Fruit fly (Drosophila melanogaster) whole organism, embryonic: ENCODE data around the gene CG12182.

Experiments used
- CG1024 ChIP-seq: fragments of 200-800 bp; sonication (Bioruptor generic); IDR thresholded peaks from 2 replicates; pipeline ENCODE4 v1.3.6; 2022; ENCODE audit warnings: missing biosample characterization, missing genetic modification characterization
- CG10543 ChIP-seq: fragments of 200-800 bp; sonication (Bioruptor generic); optimal IDR thresholded peaks from 3 replicates; lab custom pipeline; 2017; ENCODE audit warnings: missing biosample characterization, mild to moderate bottlenecking, missing genetic modification characterization, moderate library complexity
- CG10654 ChIP-seq: fragments of 200-800 bp; sonication (Bioruptor generic); optimal IDR thresholded peaks from 2 replicates; lab custom pipeline; 2016; ENCODE audit warnings: missing biosample characterization, missing genetic modification characterization
- CG12071 ChIP-seq: fragments of 200-800 bp; sonication (Bioruptor generic); optimal IDR thresholded peaks from 3 replicates; lab custom pipeline; 2018; ENCODE audit warnings: missing biosample characterization, mild to moderate bottlenecking, missing genetic modification characterization
- CG12104 ChIP-seq: fragments of 200-800 bp; sonication (Bioruptor generic); optimal IDR thresholded peaks from 3 replicates; lab custom pipeline; 2016; ENCODE audit warnings: missing biosample characterization, missing genetic modification characterization
- CG12769 ChIP-seq: fragments of 200-800 bp; sonication (Bioruptor generic); optimal IDR thresholded peaks from 2 replicates; lab custom pipeline; 2019; ENCODE audit warnings: missing biosample characterization, mild to moderate bottlenecking, missing genetic modification characterization, moderate library complexity
- CG12942 ChIP-seq: fragments of 200-800 bp; sonication (Bioruptor generic); optimal IDR thresholded peaks from 3 replicates; lab custom pipeline; 2016; ENCODE audit warnings: missing biosample characterization, missing genetic modification characterization
- CG13296 ChIP-seq: fragments of 200-800 bp; sonication (Bioruptor generic); optimal IDR thresholded peaks from 3 replicates; lab custom pipeline; 2018; ENCODE audit warnings: missing biosample characterization, mild to moderate bottlenecking, missing genetic modification characterization
- CG14667 ChIP-seq: fragments of 200-800 bp; sonication (Bioruptor generic); IDR thresholded peaks from 2 replicates; pipeline ENCODE4 v1.3.6; 2022; ENCODE audit warnings: missing biosample characterization, missing genetic modification characterization
- CG1647 ChIP-seq: fragments of 200-800 bp; sonication (Bioruptor generic); optimal IDR thresholded peaks from 3 replicates; lab custom pipeline; 2016; ENCODE audit warnings: missing biosample characterization, missing genetic modification characterization
- CG17568 ChIP-seq: fragments of 200-800 bp; sonication (Bioruptor generic); optimal IDR thresholded peaks from 2 replicates; lab custom pipeline; 2018; ENCODE audit warnings: missing biosample characterization, mild to moderate bottlenecking, missing genetic modification characterization, moderate library complexity
- CG18764 ChIP-seq: fragments of 200-800 bp; sonication (Bioruptor generic); optimal IDR thresholded peaks from 3 replicates; lab custom pipeline; 2016; ENCODE audit warnings: missing biosample characterization, missing genetic modification characterization
- CG2712 ChIP-seq: fragments of 200-800 bp; optimal IDR thresholded peaks from 3 replicates; lab custom pipeline; 2019; ENCODE audit warnings: missing biosample characterization, mild to moderate bottlenecking, missing genetic modification characterization, moderate library complexity
- CG34376 ChIP-seq: fragments of 200-800 bp; sonication (Bioruptor generic); optimal IDR thresholded peaks from 2 replicates; lab custom pipeline; 2018; ENCODE audit warnings: missing biosample characterization, mild to moderate bottlenecking, missing genetic modification characterization
- CG5953 ChIP-seq: fragments of 200-800 bp; sonication (Bioruptor generic); IDR thresholded peaks from 2 replicates; pipeline ENCODE4 v1.3.6; 2022; ENCODE audit warnings: missing biosample characterization, missing genetic modification characterization
- CG6272 ChIP-seq: fragments of 200-800 bp; sonication (Bioruptor generic); IDR thresholded peaks from 2 replicates; pipeline ENCODE4 v1.3.6; 2022; ENCODE audit warnings: missing biosample characterization, missing genetic modification characterization
- CG6854 ChIP-seq: fragments of 200-800 bp; sonication (Bioruptor generic); optimal IDR thresholded peaks from 3 replicates; lab custom pipeline; 2017; ENCODE audit warnings: missing biosample characterization, mild to moderate bottlenecking, missing genetic modification characterization
- CG8281 ChIP-seq: fragments of 200-800 bp; sonication (Bioruptor generic); optimal IDR thresholded peaks from 2 replicates; lab custom pipeline; 2018; ENCODE audit warnings: missing biosample characterization, mild to moderate bottlenecking, missing genetic modification characterization, moderate library complexity
- CG9797 ChIP-seq: fragments of 200-800 bp; sonication (Bioruptor generic); optimal IDR thresholded peaks from 3 replicates; lab custom pipeline; 2018; ENCODE audit warnings: missing biosample characterization, mild to moderate bottlenecking, missing genetic modification characterization
- CoRest ChIP-seq: fragments of 200-800 bp; sonication (Bioruptor generic); optimal IDR thresholded peaks from 3 replicates; lab custom pipeline; 2018; ENCODE audit warnings: missing biosample characterization, mild to moderate bottlenecking, missing genetic modification characterization, moderate library complexity
- D19B ChIP-seq: fragments of 200-800 bp; sonication (Bioruptor generic); optimal IDR thresholded peaks from 2 replicates; lab custom pipeline; 2017; ENCODE audit warnings: missing biosample characterization, mild to moderate bottlenecking, missing genetic modification characterization
- Dip3 ChIP-seq: fragments of 200-800 bp; sonication (Bioruptor generic); optimal IDR thresholded peaks from 3 replicates; lab custom pipeline; 2016; ENCODE audit warnings: missing biosample characterization, missing genetic modification characterization
- Dp ChIP-seq: fragments of 200-800 bp; sonication (Bioruptor generic); optimal IDR thresholded peaks from 2 replicates; lab custom pipeline; 2018; ENCODE audit warnings: missing biosample characterization, mild to moderate bottlenecking, missing genetic modification characterization, moderate library complexity
- Drgx ChIP-seq: fragments of 200-800 bp; sonication (Bioruptor generic); IDR thresholded peaks from 2 replicates; pipeline ENCODE4 v1.3.6; 2022; ENCODE audit warnings: missing biosample characterization, missing genetic modification characterization
- E2f1 ChIP-seq: fragments of 200-800 bp; sonication (Bioruptor generic); IDR thresholded peaks from 2 replicates; pipeline ENCODE4 v1.3.6; 2022; ENCODE audit warnings: missing biosample characterization, missing genetic modification characterization
- Hr39 ChIP-seq: fragments of >200 bp; optimal IDR thresholded peaks from 2 replicates; lab custom pipeline; 2017
- Nf-YB ChIP-seq: fragments of 200-800 bp; sonication (Bioruptor generic); optimal IDR thresholded peaks from 3 replicates; lab custom pipeline; 2019; ENCODE audit warnings: missing biosample characterization, mild to moderate bottlenecking, missing genetic modification characterization, moderate library complexity
- Opbp ChIP-seq: fragments of 200-800 bp; sonication (Bioruptor generic); IDR thresholded peaks from 3 replicates; pipeline ENCODE4 v1.3.6; 2022; ENCODE audit warnings: missing biosample characterization, missing genetic modification characterization; ENCODE audit not compliant: partially characterized antibody
- Six4 ChIP-seq: fragments of 200-800 bp; sonication (Bioruptor generic); optimal IDR thresholded peaks from 2 replicates; lab custom pipeline; 2016; ENCODE audit warnings: missing biosample characterization, missing genetic modification characterization
- Sry-δ ChIP-seq: fragments of 200-800 bp; sonication (Bioruptor generic); optimal IDR thresholded peaks from 2 replicates; lab custom pipeline; 2016; ENCODE audit warnings: missing biosample characterization, missing genetic modification characterization
- Trl ChIP-seq, 3 experiments: fragments of >200 bp in 2 of 3; fragments of 200-800 bp in 1 of 3; sonication (Bioruptor generic) in 1 of 3; optimal IDR thresholded peaks; 2 replicates in 1 of 3; 3 replicates in 2 of 3; lab custom pipeline; 2016 to 2017; ENCODE audit warnings: missing biosample characterization in 1 of 3, missing genetic modification characterization in 1 of 3
- bcd ChIP-seq: fragments of 200-800 bp; sonication (Bioruptor generic); optimal IDR thresholded peaks from 2 replicates; lab custom pipeline; 2017; ENCODE audit warnings: missing biosample characterization, mild to moderate bottlenecking, missing genetic modification characterization
- ci ChIP-seq: fragments of 200-800 bp; sonication (Bioruptor generic); IDR thresholded peaks from 3 replicates; pipeline ENCODE4 v1.3.6; 2022; ENCODE audit warnings: missing biosample characterization, missing genetic modification characterization
- corto ChIP-seq: fragments of 200-800 bp; sonication (Bioruptor generic); optimal IDR thresholded peaks from 2 replicates; lab custom pipeline; 2016; ENCODE audit warnings: missing biosample characterization, mild to moderate bottlenecking, missing genetic modification characterization, moderate library complexity
- cwo ChIP-seq: fragments of 200-800 bp; sonication (Bioruptor generic); optimal IDR thresholded peaks from 3 replicates; lab custom pipeline; 2017; ENCODE audit warnings: missing biosample characterization, missing genetic modification characterization, mild to moderate bottlenecking, moderate library complexity, missing genetic modification reagents
- ems ChIP-seq: fragments of 200-800 bp; sonication (Bioruptor generic); optimal IDR thresholded peaks from 3 replicates; lab custom pipeline; 2016; ENCODE audit warnings: missing biosample characterization, missing genetic modification characterization
- fd102C ChIP-seq: fragments of 200-800 bp; sonication (Bioruptor generic); optimal IDR thresholded peaks from 2 replicates; lab custom pipeline; 2018; ENCODE audit warnings: missing biosample characterization, mild to moderate bottlenecking, missing genetic modification characterization, moderate library complexity
- fd64A ChIP-seq: fragments of 200-800 bp; sonication (Bioruptor generic); optimal IDR thresholded peaks from 3 replicates; lab custom pipeline; 2018; ENCODE audit warnings: missing biosample characterization, mild to moderate bottlenecking, missing genetic modification characterization
- grau ChIP-seq: fragments of 200-800 bp; optimal IDR thresholded peaks from 3 replicates; lab custom pipeline; 2019; ENCODE audit warnings: missing biosample characterization, mild to moderate bottlenecking, missing genetic modification characterization, moderate library complexity
- gsb ChIP-seq: fragments of 200-800 bp; sonication (Bioruptor generic); IDR thresholded peaks from 2 replicates; pipeline ENCODE4 v1.3.6; 2022; ENCODE audit warnings: missing biosample characterization, missing genetic modification characterization
- oc ChIP-seq: fragments of 200-800 bp; sonication (Bioruptor generic); optimal IDR thresholded peaks from 2 replicates; lab custom pipeline; 2018; ENCODE audit warnings: missing biosample characterization, mild to moderate bottlenecking, missing genetic modification characterization, moderate library complexity
- odd ChIP-seq: fragments of 200-800 bp; sonication (Bioruptor generic); optimal IDR thresholded peaks from 2 replicates; lab custom pipeline; 2017; ENCODE audit warnings: missing biosample characterization, mild to moderate bottlenecking, missing genetic modification characterization
- org-1 ChIP-seq: fragments of 200-800 bp; sonication (Bioruptor generic); optimal IDR thresholded peaks from 2 replicates; lab custom pipeline; 2017; ENCODE audit warnings: missing biosample characterization, missing genetic modification characterization
- pzg ChIP-seq: fragments of 200-800 bp; sonication (Bioruptor generic); optimal IDR thresholded peaks from 3 replicates; lab custom pipeline; 2018; ENCODE audit warnings: missing biosample characterization, mild to moderate bottlenecking, missing genetic modification characterization, moderate library complexity
- sisA ChIP-seq: fragments of 200-800 bp; sonication (Bioruptor generic); IDR thresholded peaks from 2 replicates; pipeline ENCODE4 v1.3.6; 2022; ENCODE audit warnings: missing biosample characterization, missing genetic modification characterization
- sob ChIP-seq: fragments of 200-800 bp; sonication (Bioruptor generic); IDR thresholded peaks from 2 replicates; pipeline ENCODE4 v1.3.6; 2022; ENCODE audit warnings: missing biosample characterization, missing genetic modification characterization
- sug ChIP-seq: fragments of 200-800 bp; optimal IDR thresholded peaks from 2 replicates; lab custom pipeline; 2019; ENCODE audit warnings: missing biosample characterization, mild to moderate bottlenecking, missing genetic modification characterization, moderate library complexity
- z ChIP-seq: fragments of 200-800 bp; sonication (Bioruptor generic); IDR thresholded peaks from 3 replicates; pipeline ENCODE4 v1.3.6; 2022; ENCODE audit warnings: missing biosample characterization, missing genetic modification characterization
- zen2 ChIP-seq: fragments of 200-800 bp; sonication (Bioruptor generic); IDR thresholded peaks from 3 replicates; pipeline ENCODE4 v1.3.6; 2022; ENCODE audit warnings: missing biosample characterization, missing genetic modification characterization; ENCODE audit not compliant: partially characterized antibody

CG12182 gene

dm6 chr3L:2647523-2648378 is 48.4 kb upstream of the CG12182 start, which contains the start of gene CG1246 (continued):
- peak; percentile 26 for TF ChIP-seq CG13296 (GFP tag; lab: Kevin White, UChicago)
- no peak for TF ChIP-seq CG12942 (GFP tag; lab: Kevin White, UChicago)
- no peak for TF ChIP-seq Opbp
- no peak for TF ChIP-seq CG5953 (GFP tag; lab: Robert Waterston, UW)
- TF ChIP-seq ems: no peak
- no peak for TF ChIP-seq Sry-δ (GFP tag; lab: Kevin White, UChicago)
- TF ChIP-seq CG18764: no peak
- no peak for TF ChIP-seq Nf-YB (GFP tag; lab: Kevin White, UChicago)
- no peak for TF ChIP-seq oc (tag; lab: Kevin White, UChicago)
- TF ChIP-seq Drgx (GFP tag; lab: Robert Waterston, UW): no peak
- no peak for TF ChIP-seq Hr39 (lab: Kevin White, UChicago)
- peak; percentile 50 for TF ChIP-seq CG10543 (GFP tag; lab: Kevin White, UChicago)
- TF ChIP-seq CoRest (tag; lab: Kevin White, UChicago): no peak
- no peak for TF ChIP-seq gsb (GFP tag; lab: Robert Waterston, UW)
- no peak for TF ChIP-seq CG6272 (GFP tag; lab: Robert Waterston, UW)
- no peak for TF ChIP-seq bcd (GFP tag; lab: Kevin White, UChicago)
- no peak for TF ChIP-seq CG1024
- TF ChIP-seq CG1647 (GFP tag; lab: Kevin White, UChicago): no peak
- no peak for TF ChIP-seq CG10654
- TF ChIP-seq z: 0 out of 3 replicates have a peak, but pooled peaks have one; percentile 17
- TF ChIP-seq sug: peak; percentile 77
- TF ChIP-seq grau (tag; lab: Kevin White, UChicago): no peak
- TF ChIP-seq CG2712 (tag; lab: Kevin White, UChicago): no peak
- no peak for TF ChIP-seq org-1
- no peak for TF ChIP-seq fd64A
- TF ChIP-seq CG8281 (tag; lab: Kevin White, UChicago): no peak
- TF ChIP-seq CG12071 (GFP tag; lab: Kevin White, UChicago): peak; percentile 6
- no peak for TF ChIP-seq pzg
- TF ChIP-seq CG12769 (tag; lab: Kevin White, UChicago): no peak
- no peak for TF ChIP-seq CG14667 (GFP tag; lab: Robert Waterston, UW)
- TF ChIP-seq fd102C (GFP tag; lab: Kevin White, UChicago): no peak
- no peak for TF ChIP-seq Trl (optimal IDR thresholded peaks at IDR 0.05; lab: Kevin White, UChicago)
- no peak for TF ChIP-seq Trl (GFP tag; optimal IDR thresholded peaks at IDR 0.05; lab: Kevin White, UChicago)
- TF ChIP-seq E2f1 (GFP tag; lab: Robert Waterston, UW): no peak
- TF ChIP-seq sisA: no peak
- no peak for TF ChIP-seq Six4
- TF ChIP-seq sob (GFP tag; lab: Robert Waterston, UW): no peak
- no peak for TF ChIP-seq D19B (GFP tag; lab: Kevin White, UChicago)
- peak; percentile 11 for TF ChIP-seq odd
- peak; percentile 13 for TF ChIP-seq cwo (GFP tag; lab: Kevin White, UChicago)
- TF ChIP-seq Dip3: no peak
- 0 out of 3 replicates have a peak, but pooled peaks have one; percentile 12 for TF ChIP-seq zen2 (GFP tag; lab: Robert Waterston, UW)
- no peak for TF ChIP-seq ci (GFP tag; lab: Robert Waterston, UW)
- TF ChIP-seq CG9797 (GFP tag; lab: Kevin White, UChicago): no peak
- TF ChIP-seq CG34376 (GFP tag; lab: Kevin White, UChicago): peak; percentile 91
- no peak for TF ChIP-seq CG12104 (GFP tag; lab: Kevin White, UChicago)
- no peak for TF ChIP-seq CG17568 (GFP tag; lab: Kevin White, UChicago)
- no peak for TF ChIP-seq Dp
- no peak for TF ChIP-seq CG6854 (GFP tag; lab: Kevin White, UChicago)
- no peak for TF ChIP-seq corto
